Fruit fly (Drosophila melanogaster): ENCODE measurements around the gene Nfs1.

Nfs1 gene

DNA sequence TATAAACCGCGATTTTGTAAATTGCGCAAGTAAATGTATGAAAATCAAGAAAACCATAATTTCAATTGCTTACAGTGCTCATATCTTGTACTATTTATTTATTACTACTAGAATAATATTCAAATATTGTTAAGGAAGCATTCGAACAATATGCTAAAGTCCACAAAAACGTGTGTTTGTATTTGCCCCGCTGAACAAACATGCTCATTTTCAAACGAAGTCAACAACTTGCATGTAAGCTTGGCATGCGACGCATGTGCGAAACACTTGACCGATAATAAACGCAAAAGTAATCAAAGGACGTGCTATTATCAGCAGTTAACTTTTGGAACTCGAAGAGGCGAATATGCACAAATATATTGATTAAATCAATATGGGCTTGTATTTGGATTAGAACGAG is 21.7 kb downstream of the Nfs1 start (continued):
- TF ChIP-seq CG12104 (GFP tag; optimal IDR thresholded peaks at IDR 0.05) (peak; percentile 32), CG1024 (GFP tag; IDR thresholded peaks at IDR 0.05) (no peak), Gug (GFP tag; IDR thresholded peaks at IDR 0.05) (no peak; the same call in 3 of the 4 replicates), zfh2 (GFP tag; optimal IDR thresholded peaks at IDR 0.05) (no peak), CG11093 (GFP tag; IDR thresholded peaks at IDR 0.05) (no peak), Lim3 (GFP tag; IDR thresholded peaks at IDR 0.05) (no peak), wek (GFP tag; optimal IDR thresholded peaks at IDR 0.05) (peak; percentile 83), CG15696 (tag; optimal IDR thresholded peaks at IDR 0.05) (peak; percentile 68), CG11085 (GFP tag; IDR thresholded peaks at IDR 0.05) (no peak), bowl (GFP tag; IDR thresholded peaks at IDR 0.05) (no peak), psq (GFP tag; optimal IDR thresholded peaks at IDR 0.05) (peak; percentile 46), CG31365 (tag; optimal IDR thresholded peaks at IDR 0.05) (peak; percentile 1), CG8290 (GFP tag; optimal IDR thresholded peaks at IDR 0.05) (no peak), CG8290 (tag; optimal IDR thresholded peaks at IDR 0.05) (peak; percentile 47 to 91), sd (tag; optimal IDR thresholded peaks at IDR 0.05) (no peak), CG34376 (GFP tag; optimal IDR thresholded peaks at IDR 0.05) (peak; percentile 40), Max (GFP tag; optimal IDR thresholded peaks at IDR 0.05) (peak; percentile 48), NK7.1 (GFP tag; optimal IDR thresholded peaks at IDR 0.05) (no peak), ap (GFP tag; IDR thresholded peaks at IDR 0.05) (no peak), shn (GFP tag; optimal IDR thresholded peaks at IDR 0.05) (no peak), Hey (tag; optimal IDR thresholded peaks at IDR 0.05) (peak; percentile 67), Aef1 (GFP tag; IDR thresholded peaks at IDR 0.05) (no peak), CG4854 (GFP tag; optimal IDR thresholded peaks at IDR 0.05) (peak; percentile 46), BtbVII (GFP tag; optimal IDR thresholded peaks at IDR 0.05) (peak; percentile 74), Taf1 (GFP tag; IDR thresholded peaks at IDR 0.05) (no peak), CG17361 (GFP tag; IDR thresholded peaks at IDR 0.05) (0 out of 3 replicates have a peak, but pooled peaks have one; percentile 13), luna (GFP tag; optimal IDR thresholded peaks at IDR 0.05) (no peak), CG31224 (GFP tag; IDR thresholded peaks at IDR 0.05) (no peak), insv (GFP tag; optimal IDR thresholded peaks at IDR 0.05) (peak in 1 of 2 experiments; percentile 53), CG9797 (GFP tag; optimal IDR thresholded peaks at IDR 0.05) (no peak), D (optimal IDR thresholded peaks at IDR 0.05) (no peak), D (GFP tag; optimal IDR thresholded peaks at IDR 0.05) (no peak), CG14860 (GFP tag; IDR thresholded peaks at IDR 0.05; ENCODE audit: partially characterized antibody) (no peak), CG14050 (GFP tag; IDR thresholded peaks at IDR 0.05) (no peak), esg (GFP tag; conservative IDR thresholded peaks at IDR 0.05) (no peak), CG17912 (GFP tag; optimal IDR thresholded peaks at IDR 0.05) (peak; percentile 8), CG4707 (GFP tag; optimal IDR thresholded peaks at IDR 0.05) (peak; percentile 77), chm (GFP tag; IDR thresholded peaks at IDR 0.05) (no peak), Atf6 (GFP tag; IDR thresholded peaks at IDR 0.05) (peak; percentile 83), rib (GFP tag; IDR thresholded peaks at IDR 0.05) (no peak), CG10321 (GFP tag; IDR thresholded peaks at IDR 0.05) (no peak; the same call in 1 of the 2 replicates), CG15514 (GFP tag; optimal IDR thresholded peaks at IDR 0.05) (peak; percentile 75), gcm (GFP tag; optimal IDR thresholded peaks at IDR 0.05) (peak; percentile 61), lmd (GFP tag; IDR thresholded peaks at IDR 0.05) (no peak), trem (tag; optimal IDR thresholded peaks at IDR 0.05) (no peak), fu2 (GFP tag; optimal IDR thresholded peaks at IDR 0.05) (no peak), knrl (GFP tag; IDR thresholded peaks at IDR 0.05; ENCODE audit: partially characterized antibody) (no peak), ranshi (GFP tag; IDR thresholded peaks at IDR 0.05) (peak; percentile 61; the same call in 1 of the 2 replicates), run (tag; optimal IDR thresholded peaks at IDR 0.05) (no peak), CG8944 (GFP tag; optimal IDR thresholded peaks at IDR 0.05) (peak; percentile 36), hkb (optimal IDR thresholded peaks at IDR 0.05) (no peak), hkb (GFP tag; IDR thresholded peaks at IDR 0.05) (no peak), C15 (GFP tag; IDR thresholded peaks at IDR 0.05) (no peak; the same call in 2 of the 3 replicates)

Data from whole organism, embryonic.